Fruit fly (Drosophila melanogaster) whole organism, embryonic: ENCODE data around the gene DnaJ-1.

Experiments used
- Atf3 ChIP-seq: fragments of 200-800 bp; sonication (Bioruptor generic); optimal IDR thresholded peaks from 3 replicates; lab custom pipeline; 2016; ENCODE audit warnings: missing biosample characterization, missing genetic modification characterization
- Awh ChIP-seq: fragments of 200-800 bp; sonication (Bioruptor generic); IDR thresholded peaks from 2 replicates; pipeline ENCODE4, ENCODE4 v1.3.6; 2022; ENCODE audit warnings: missing biosample characterization, missing genetic modification characterization
- B-H1 ChIP-seq: fragments of 200-800 bp; sonication (Bioruptor generic); IDR thresholded peaks from 3 replicates; pipeline ENCODE4 v1.3.6; 2022; ENCODE audit warnings: missing biosample characterization, missing genetic modification characterization
- BEAF-32 ChIP-seq: fragments of 200-800 bp; sonication (Bioruptor generic); optimal IDR thresholded peaks from 3 replicates; lab custom pipeline; 2017; ENCODE audit warnings: missing biosample characterization, missing genetic modification characterization, mild to moderate bottlenecking, moderate library complexity, missing genetic modification reagents
- Bgb ChIP-seq: fragments of 200-800 bp; sonication (Bioruptor generic); IDR thresholded peaks from 2 replicates; pipeline ENCODE4 v1.3.6; 2022; ENCODE audit warnings: missing biosample characterization, missing genetic modification characterization; ENCODE audit not compliant: partially characterized antibody
- CG10543 ChIP-seq: fragments of 200-800 bp; sonication (Bioruptor generic); optimal IDR thresholded peaks from 3 replicates; lab custom pipeline; 2017; ENCODE audit warnings: missing biosample characterization, mild to moderate bottlenecking, missing genetic modification characterization, moderate library complexity
- CG10959 ChIP-seq: fragments of 200-800 bp; sonication (Bioruptor generic); IDR thresholded peaks from 2 replicates; pipeline ENCODE4 v1.3.6; 2022; ENCODE audit warnings: missing biosample characterization, missing genetic modification characterization
- CG11093 ChIP-seq: fragments of 200-800 bp; sonication (Bioruptor generic); IDR thresholded peaks from 3 replicates; pipeline ENCODE4 v1.3.6; 2022; ENCODE audit warnings: missing biosample characterization, missing genetic modification characterization
- CG12104 ChIP-seq: fragments of 200-800 bp; sonication (Bioruptor generic); optimal IDR thresholded peaks from 3 replicates; lab custom pipeline; 2016; ENCODE audit warnings: missing biosample characterization, missing genetic modification characterization
- CG13894 ChIP-seq: fragments of 200-800 bp; sonication (Bioruptor generic); optimal IDR thresholded peaks from 3 replicates; lab custom pipeline; 2018; ENCODE audit warnings: missing biosample characterization, mild to moderate bottlenecking, missing genetic modification characterization, moderate library complexity
- CG15696 ChIP-seq: fragments of 200-800 bp; sonication (Bioruptor generic); optimal IDR thresholded peaks from 2 replicates; lab custom pipeline; 2019; ENCODE audit warnings: missing biosample characterization, mild to moderate bottlenecking, missing genetic modification characterization, moderate library complexity
- CG17385 ChIP-seq: fragments of 200-800 bp; sonication (Bioruptor generic); optimal IDR thresholded peaks from 3 replicates; lab custom pipeline; 2018; ENCODE audit warnings: missing biosample characterization, mild to moderate bottlenecking, missing genetic modification characterization
- CG17612 ChIP-seq: fragments of 200-800 bp; sonication (Bioruptor generic); IDR thresholded peaks from 2 replicates; pipeline ENCODE4 v1.3.6; 2022; ENCODE audit warnings: missing biosample characterization, missing genetic modification characterization
- CG18262 ChIP-seq: fragments of 200-800 bp; optimal IDR thresholded peaks from 3 replicates; lab custom pipeline; 2019; ENCODE audit warnings: missing biosample characterization, mild to moderate bottlenecking, missing genetic modification characterization, moderate library complexity
- CG2202 ChIP-seq: fragments of 200-800 bp; sonication (Bioruptor generic); optimal IDR thresholded peaks from 2 replicates; lab custom pipeline; 2018; ENCODE audit warnings: missing biosample characterization, mild to moderate bottlenecking, missing genetic modification characterization
- CG31388 ChIP-seq: fragments of 200-800 bp; sonication (Bioruptor generic); optimal IDR thresholded peaks from 2 replicates; lab custom pipeline; 2016; ENCODE audit warnings: missing biosample characterization, missing genetic modification characterization
- CG34376 ChIP-seq: fragments of 200-800 bp; sonication (Bioruptor generic); optimal IDR thresholded peaks from 2 replicates; lab custom pipeline; 2018; ENCODE audit warnings: missing biosample characterization, mild to moderate bottlenecking, missing genetic modification characterization
- CG3847 ChIP-seq: fragments of 200-800 bp; sonication (Bioruptor generic); IDR thresholded peaks from 2 replicates; pipeline ENCODE4 v1.3.6; 2022; ENCODE audit warnings: missing biosample characterization, missing genetic modification characterization
- CG4820 ChIP-seq: fragments of 200-800 bp; sonication (Bioruptor generic); optimal IDR thresholded peaks from 3 replicates; lab custom pipeline; 2016; ENCODE audit warnings: missing biosample characterization, missing genetic modification characterization
- CG6765 ChIP-seq: fragments of 200-800 bp; sonication (Bioruptor generic); optimal IDR thresholded peaks from 3 replicates; lab custom pipeline; 2017; ENCODE audit warnings: missing biosample characterization, mild to moderate bottlenecking, missing genetic modification characterization
- CG7357 ChIP-seq: fragments of 200-800 bp; sonication (Bioruptor generic); IDR thresholded peaks from 3 replicates; pipeline ENCODE4 v1.3.6; 2022; ENCODE audit warnings: missing biosample characterization, missing genetic modification characterization
- CG7556 ChIP-seq: fragments of 200-800 bp; sonication (Bioruptor generic); optimal IDR thresholded peaks from 2 replicates; lab custom pipeline; 2017; ENCODE audit warnings: missing biosample characterization, mild to moderate bottlenecking, missing genetic modification characterization
- CG9817 ChIP-seq: fragments of 200-800 bp; sonication (Bioruptor generic); optimal IDR thresholded peaks from 2 replicates; lab custom pipeline; 2018; ENCODE audit warnings: missing biosample characterization, mild to moderate bottlenecking, missing genetic modification characterization, moderate library complexity
- CoRest ChIP-seq: fragments of 200-800 bp; sonication (Bioruptor generic); optimal IDR thresholded peaks from 3 replicates; lab custom pipeline; 2018; ENCODE audit warnings: missing biosample characterization, mild to moderate bottlenecking, missing genetic modification characterization, moderate library complexity
- D ChIP-seq, 2 experiments: fragments of 200-800 bp in 1 of 2; fragments of >200 bp in 1 of 2; sonication (Bioruptor generic) in 1 of 2; optimal IDR thresholded peaks; 2 replicates in 1 of 2; 3 replicates in 1 of 2; lab custom pipeline; 2017; ENCODE audit warnings: mild to moderate bottlenecking in 1 of 2, missing biosample characterization in 1 of 2, missing genetic modification characterization in 1 of 2, missing genetic modification reagents in 1 of 2
- Dp ChIP-seq: fragments of 200-800 bp; sonication (Bioruptor generic); optimal IDR thresholded peaks from 2 replicates; lab custom pipeline; 2018; ENCODE audit warnings: missing biosample characterization, mild to moderate bottlenecking, missing genetic modification characterization, moderate library complexity
- Lpt ChIP-seq: fragments of >200 bp; optimal IDR thresholded peaks from 2 replicates; lab custom pipeline; 2018; ENCODE audit warnings: missing biosample characterization, missing genetic modification characterization
- NC2α ChIP-seq: fragments of 200-800 bp; sonication (Bioruptor generic); optimal IDR thresholded peaks from 2 replicates; lab custom pipeline; 2016; ENCODE audit warnings: missing biosample characterization, missing genetic modification characterization
- Nf-YA ChIP-seq: fragments of 200-800 bp; sonication (Bioruptor generic); IDR thresholded peaks from 2 replicates; pipeline ENCODE4 v1.3.6; 2022; ENCODE audit warnings: missing biosample characterization, missing genetic modification characterization
- Sin3A ChIP-seq: fragments of >200 bp; optimal IDR thresholded peaks from 2 replicates; lab custom pipeline; 2018
- Six4 ChIP-seq: fragments of 200-800 bp; sonication (Bioruptor generic); optimal IDR thresholded peaks from 2 replicates; lab custom pipeline; 2016; ENCODE audit warnings: missing biosample characterization, missing genetic modification characterization
- Sox100B ChIP-seq: fragments of 200-800 bp; sonication (Bioruptor generic); optimal IDR thresholded peaks from 3 replicates; lab custom pipeline; 2018; ENCODE audit warnings: missing biosample characterization, mild to moderate bottlenecking, missing genetic modification characterization
- Spps ChIP-seq: fragments of 200-800 bp; sonication (Bioruptor generic); optimal IDR thresholded peaks from 2 replicates; lab custom pipeline; 2018; ENCODE audit warnings: missing biosample characterization, mild to moderate bottlenecking, missing genetic modification characterization
- ap ChIP-seq: fragments of 200-800 bp; sonication (Bioruptor generic); IDR thresholded peaks from 2 replicates; pipeline ENCODE4 v1.3.6; 2022; ENCODE audit warnings: missing biosample characterization, missing genetic modification characterization
- bowl ChIP-seq: fragments of 200-800 bp; sonication (Bioruptor generic); IDR thresholded peaks from 2 replicates; pipeline ENCODE4 v1.3.6; 2022; ENCODE audit warnings: missing biosample characterization, missing genetic modification characterization
- gsb ChIP-seq: fragments of 200-800 bp; sonication (Bioruptor generic); IDR thresholded peaks from 2 replicates; pipeline ENCODE4 v1.3.6; 2022; ENCODE audit warnings: missing biosample characterization, missing genetic modification characterization
- gsb-n ChIP-seq: fragments of 200-800 bp; sonication (Bioruptor generic); optimal IDR thresholded peaks from 3 replicates; lab custom pipeline; 2018; ENCODE audit warnings: missing biosample characterization, mild to moderate bottlenecking, missing genetic modification characterization
- mam ChIP-seq: fragments of 200-800 bp; sonication (Bioruptor generic); optimal IDR thresholded peaks from 3 replicates; lab custom pipeline; 2016; ENCODE audit warnings: missing biosample characterization, missing genetic modification characterization
- ranshi ChIP-seq: fragments of 200-800 bp; sonication (Bioruptor generic); IDR thresholded peaks from 2 replicates; pipeline ENCODE4 v1.3.6; 2022; ENCODE audit warnings: missing biosample characterization, missing genetic modification characterization
- salm ChIP-seq: fragments of 200-800 bp; sonication (Bioruptor generic); optimal IDR thresholded peaks from 2 replicates; lab custom pipeline; 2018; ENCODE audit warnings: missing biosample characterization, mild to moderate bottlenecking, missing genetic modification characterization
- sens ChIP-seq: fragments of 200-800 bp; sonication (Bioruptor generic); peaks from one replicate; lab custom pipeline; 2016; ENCODE audit warnings: missing biosample characterization, missing genetic modification characterization
- seq ChIP-seq: fragments of 200-800 bp; sonication (Bioruptor generic); IDR thresholded peaks from 2 replicates; pipeline ENCODE4 v1.3.6; 2022; ENCODE audit warnings: missing biosample characterization, missing genetic modification characterization
- slbo ChIP-seq: fragments of 200-800 bp; sonication (Bioruptor generic); IDR thresholded peaks from 2 replicates; pipeline ENCODE4 v1.3.6; 2022; ENCODE audit warnings: missing biosample characterization, missing genetic modification characterization
- slp2 ChIP-seq: fragments of 200-800 bp; sonication (Bioruptor generic); optimal IDR thresholded peaks from 2 replicates; lab custom pipeline; 2016; ENCODE audit warnings: missing biosample characterization, missing genetic modification characterization
- stc ChIP-seq: fragments of 200-800 bp; sonication (Bioruptor generic); IDR thresholded peaks from 2 replicates; pipeline ENCODE4 v1.3.6; 2022; ENCODE audit warnings: missing biosample characterization, missing genetic modification characterization
- stwl ChIP-seq: fragments of 200-800 bp; sonication (Bioruptor generic); optimal IDR thresholded peaks from 3 replicates; lab custom pipeline; 2018; ENCODE audit warnings: missing biosample characterization, mild to moderate bottlenecking, missing genetic modification characterization, moderate library complexity
- z ChIP-seq: fragments of 200-800 bp; sonication (Bioruptor generic); IDR thresholded peaks from 3 replicates; pipeline ENCODE4 v1.3.6; 2022; ENCODE audit warnings: missing biosample characterization, missing genetic modification characterization
- zen ChIP-seq: fragments of 200-800 bp; sonication (Bioruptor generic); optimal IDR thresholded peaks from 3 replicates; lab custom pipeline; 2018; ENCODE audit warnings: missing biosample characterization, mild to moderate bottlenecking, missing genetic modification characterization, moderate library complexity
- zf30C ChIP-seq: fragments of 200-800 bp; sonication (Bioruptor generic); optimal IDR thresholded peaks from 3 replicates; lab custom pipeline; 2018; ENCODE audit warnings: missing biosample characterization, mild to moderate bottlenecking, missing genetic modification characterization
- zfh2 ChIP-seq: fragments of 200-800 bp; sonication (Bioruptor generic); optimal IDR thresholded peaks from 2 replicates; lab custom pipeline; 2016; ENCODE audit warnings: missing biosample characterization, missing genetic modification characterization

Gene DnaJ-1

DNA sequence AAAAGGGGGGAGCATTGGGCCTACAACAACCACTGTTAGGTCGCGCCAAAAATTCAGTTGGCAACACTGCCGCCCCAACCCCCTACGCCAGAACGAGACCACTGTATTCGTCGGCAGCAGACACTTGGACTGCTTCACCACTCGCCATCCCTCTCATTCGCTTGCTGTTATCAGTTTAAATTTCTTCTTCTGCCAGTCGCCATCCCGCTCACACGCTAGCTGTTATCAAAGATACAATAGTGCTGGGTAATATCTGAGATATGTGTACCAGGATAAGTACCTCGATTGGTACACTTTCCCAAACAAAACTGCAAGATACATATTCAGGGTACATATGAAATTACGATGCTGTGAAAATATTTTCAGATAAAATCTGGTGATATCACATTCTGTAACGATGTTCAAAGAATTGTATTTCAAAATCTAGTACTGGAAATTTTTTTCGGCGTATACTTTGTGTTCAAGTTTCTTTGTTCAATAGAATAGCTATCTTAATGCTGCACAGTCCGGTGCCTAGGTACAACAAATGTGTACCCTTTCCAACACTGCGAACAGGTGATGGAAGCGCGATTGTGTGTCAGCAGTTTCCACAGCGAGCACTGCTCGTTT is 18.9 kb upstream of the DnaJ-1 start (continued):
- no peak for TF ChIP-seq D (optimal IDR thresholded peaks at IDR 0.05; lab: Kevin White, UChicago)
- TF ChIP-seq D (GFP tag; optimal IDR thresholded peaks at IDR 0.05; lab: Kevin White, UChicago) = peak; percentile 74
- TF ChIP-seq CG13894 = no peak
- TF ChIP-seq BEAF-32 = peak; percentile 20
- peak; percentile 74 for TF ChIP-seq CG2202
- TF ChIP-seq CG4820 (GFP tag; lab: Kevin White, UChicago) = peak; percentile 73
- peak; percentile 48; the same call in 1 of the 2 replicates for TF ChIP-seq ap (GFP tag; lab: Robert Waterston, UW)
- peak; percentile 58; the same call in 2 of the 3 replicates for TF ChIP-seq CG11093 (GFP tag; lab: Robert Waterston, UW)
- TF ChIP-seq stc (GFP tag; lab: Robert Waterston, UW) = peak; percentile 46; the same call in 1 of the 2 replicates
- TF ChIP-seq salm = peak; percentile 72
- peak; percentile 58 for TF ChIP-seq CG17612
- TF ChIP-seq CG3847 = peak; percentile 70
- TF ChIP-seq CG10959 (GFP tag; lab: Robert Waterston, UW) = no peak
- TF ChIP-seq CG10543 = peak; percentile 94
- TF ChIP-seq sens (GFP tag; lab: Kevin White, UChicago) = peak; percentile 98
- TF ChIP-seq Six4 (GFP tag; lab: Kevin White, UChicago) = peak; percentile 72
- peak; percentile 84 for TF ChIP-seq CG6765 (GFP tag; lab: Kevin White, UChicago)
- TF ChIP-seq Spps (tag; lab: Kevin White, UChicago) = peak; percentile 48
- no peak for TF ChIP-seq Lpt (GFP tag; lab: Kevin White, UChicago)
- TF ChIP-seq gsb-n (tag; lab: Kevin White, UChicago) = no peak
- TF ChIP-seq CG31388 (GFP tag; lab: Kevin White, UChicago) = peak; percentile 64
- peak; percentile 56; the same call in 1 of the 2 replicates for TF ChIP-seq ranshi (GFP tag; lab: Robert Waterston, UW)
- TF ChIP-seq CG17385 (GFP tag; lab: Kevin White, UChicago) = peak; percentile 92
- no peak for TF ChIP-seq z (GFP tag; lab: Robert Waterston, UW)
- TF ChIP-seq CoRest (tag; lab: Kevin White, UChicago) = peak; percentile 92
- peak; percentile 91 for TF ChIP-seq zfh2 (GFP tag; lab: Kevin White, UChicago)
- TF ChIP-seq CG7556 = peak; percentile 90
- TF ChIP-seq CG7357 (GFP tag; lab: Robert Waterston, UW) = peak; percentile 33; the same call in 1 of the 3 replicates
- peak; percentile 90 for TF ChIP-seq mam (GFP tag; lab: Kevin White, UChicago)
- TF ChIP-seq CG34376 (GFP tag; lab: Kevin White, UChicago) = peak; percentile 94
- TF ChIP-seq seq = no peak
- TF ChIP-seq gsb = no peak
- TF ChIP-seq CG15696 (tag; lab: Kevin White, UChicago) = peak; percentile 84
- peak; percentile 50 for TF ChIP-seq Atf3 (GFP tag; lab: Kevin White, UChicago)
- TF ChIP-seq Nf-YA (GFP tag; lab: Robert Waterston, UW) = 0 out of 2 replicates have a peak, but pooled peaks have one; percentile 10
- peak; percentile 58 for TF ChIP-seq zf30C
- no peak for TF ChIP-seq Sox100B (GFP tag; lab: Kevin White, UChicago)
- peak; percentile 84 for TF ChIP-seq CG12104 (GFP tag; lab: Kevin White, UChicago)
- peak; percentile 67 for TF ChIP-seq Bgb (GFP tag; lab: Robert Waterston, UW)
- TF ChIP-seq B-H1 (GFP tag; lab: Robert Waterston, UW) = peak; percentile 39; the same call in 2 of the 3 replicates
- peak; percentile 73 for TF ChIP-seq stwl (tag; lab: Kevin White, UChicago)
- peak; percentile 82 for TF ChIP-seq slp2
- 0 out of 2 replicates have a peak, but pooled peaks have one; percentile 33 for TF ChIP-seq Awh (GFP tag; lab: Robert Waterston, UW)
- peak; percentile 67 for TF ChIP-seq slbo (GFP tag; lab: Robert Waterston, UW)
- TF ChIP-seq zen (tag; lab: Kevin White, UChicago) = peak; percentile 68
- no peak for TF ChIP-seq Sin3A (lab: Kevin White, UChicago)
- peak; percentile 63 for TF ChIP-seq NC2α
- TF ChIP-seq bowl = no peak
- peak; percentile 86 for TF ChIP-seq CG18262 (tag; lab: Kevin White, UChicago)
- TF ChIP-seq CG9817 (tag; lab: Kevin White, UChicago) = peak; percentile 87
- peak; percentile 44 for TF ChIP-seq Dp (GFP tag; lab: Kevin White, UChicago)
